Worm (Caenorhabditis elegans): ENCODE data around the gene C48B4.11.

Gene C48B4.11

ce11 chrIII:9614211-9614610 lies 48.3 kb upstream of the C48B4.11 start, which contains the start of the genes pri-1 and F58A4.6 (continued):
- TF ChIP-seq snpc-3.4 (tag; optimal IDR thresholded peaks at IDR 0.05): no peak
- no peak for TF ChIP-seq aptf-3 (GFP tag; IDR thresholded peaks at IDR 0.05)
- no peak for TF ChIP-seq B0019.2 (GFP tag; conservative IDR thresholded peaks at IDR 0.05)
- TF ChIP-seq rcor-1 (GFP tag; IDR thresholded peaks at IDR 0.05): no peak
- no peak for TF ChIP-seq Y53F4B.3 (GFP tag; IDR thresholded peaks at IDR 0.05)
- TF ChIP-seq dpl-1 (GFP tag; optimal IDR thresholded peaks at IDR 0.05): peak; percentile 32
- no peak for TF ChIP-seq hsf-1 (GFP tag; IDR thresholded peaks at IDR 0.05)
- TF ChIP-seq die-1 (tag; optimal IDR thresholded peaks at IDR 0.05): no peak
- no peak for TF ChIP-seq attf-5 (GFP tag; optimal IDR thresholded peaks at IDR 0.05)
- no peak for TF ChIP-seq F49E8.2 (tag; optimal IDR thresholded peaks at IDR 0.05; ENCODE audit: insufficient read depth)
- no peak for TF ChIP-seq lin-26 (GFP tag; IDR thresholded peaks at IDR 0.05)
- no peak for TF ChIP-seq xnd-1 (tag; optimal IDR thresholded peaks at IDR 0.05)
- TF ChIP-seq B0336.3 (GFP tag; IDR thresholded peaks at IDR 0.05): no peak
- no peak for TF ChIP-seq F57A8.1 (GFP tag; optimal IDR thresholded peaks at IDR 0.05)
- TF ChIP-seq C17E4.6 (GFP tag; IDR thresholded peaks at IDR 0.05): no peak
- TF ChIP-seq snpc-1.1 (tag; optimal IDR thresholded peaks at IDR 0.05; ENCODE audit: insufficient read depth): no peak
- TF ChIP-seq madf-6 (GFP tag; IDR thresholded peaks at IDR 0.05): peak; percentile 56; the same call in 1 of the 2 replicates
- no peak for TF ChIP-seq ZK185.1 (tag; optimal IDR thresholded peaks at IDR 0.05; ENCODE audit: poor library complexity, severe bottlenecking)
- TF ChIP-seq him-1 (tag; optimal IDR thresholded peaks at IDR 0.05): no peak
- no peak for TF ChIP-seq ama-1 (optimal IDR thresholded peaks at IDR 0.05)
- no peak for TF ChIP-seq ama-1 (GFP tag; optimal IDR thresholded peaks at IDR 0.05)
- peak; percentile 83 for TF ChIP-seq mcd-1 (GFP tag; IDR thresholded peaks at IDR 0.05)
- no peak for TF ChIP-seq F23B12.7 (tag; optimal IDR thresholded peaks at IDR 0.05; ENCODE audit: insufficient read depth)
- no peak for TF ChIP-seq K11D2.4 (GFP tag; IDR thresholded peaks at IDR 0.05)
- TF ChIP-seq Y79H2A.3 (GFP tag; conservative IDR thresholded peaks at IDR 0.05): no peak
- no peak for TF ChIP-seq attf-3 (GFP tag; conservative IDR thresholded peaks at IDR 0.05)
- TF ChIP-seq rec-8 (tag; optimal IDR thresholded peaks at IDR 0.05): no peak
- TF ChIP-seq ztf-28 (GFP tag; IDR thresholded peaks at IDR 0.05): no peak
- no peak for TF ChIP-seq F39B2.1 (GFP tag; IDR thresholded peaks at IDR 0.05)
- no peak for TF ChIP-seq snpc-4 (GFP tag; optimal IDR thresholded peaks at IDR 0.05)
- TF ChIP-seq snpc-4 (tag; optimal IDR thresholded peaks at IDR 0.05): no peak
- peak; percentile 25; the same call in 1 of the 2 replicates for TF ChIP-seq D2030.7 (GFP tag; IDR thresholded peaks at IDR 0.05)
- TF ChIP-seq athp-1 (tag; optimal IDR thresholded peaks at IDR 0.05): no peak

- TF ChIP-seq ztf-6 (GFP tag; IDR thresholded peaks at IDR 0.05): no peak
- TF ChIP-seq K12H6.12 (tag; optimal IDR thresholded peaks at IDR 0.05): no peak
- TF ChIP-seq let-607 (tag; optimal IDR thresholded peaks at IDR 0.05): no peak
- no peak for TF ChIP-seq C06A6.2 (GFP tag; conservative IDR thresholded peaks at IDR 0.05)
- no peak for TF ChIP-seq rpc-1 (optimal IDR thresholded peaks at IDR 0.05)
- no peak for TF ChIP-seq rpc-1 (tag; optimal IDR thresholded peaks at IDR 0.05)
- no peak for TF ChIP-seq bed-2 (GFP tag; IDR thresholded peaks at IDR 0.05)
- no peak for TF ChIP-seq lag-1 (GFP tag; IDR thresholded peaks at IDR 0.05)
- TF ChIP-seq sptf-2 (GFP tag; optimal IDR thresholded peaks at IDR 0.05): no peak
- no peak for TF ChIP-seq cebp-2 (GFP tag; IDR thresholded peaks at IDR 0.05)
- no peak for TF ChIP-seq D2030.7 (GFP tag; IDR thresholded peaks at IDR 0.05)
- no peak for TF ChIP-seq nhr-80 (tag; optimal IDR thresholded peaks at IDR 0.05)
- TF ChIP-seq F37B4.10 (GFP tag; IDR thresholded peaks at IDR 0.05): no peak
- TF ChIP-seq lsy-27 (tag; optimal IDR thresholded peaks at IDR 0.05; ENCODE audit: borderline replicate concordance, insufficient read depth): no peak
These were observed 46.2 kb upstream of the C48B4.11 start, which contains the start of gene bbs-4 for ce11 chrIII:9612097-9612496. bbs-4 (minus strand) TSS chrIII:9612197.
